Fruit fly (Drosophila melanogaster): ENCODE results near the gene Sgs7.

The Sgs7 gene

DNA sequence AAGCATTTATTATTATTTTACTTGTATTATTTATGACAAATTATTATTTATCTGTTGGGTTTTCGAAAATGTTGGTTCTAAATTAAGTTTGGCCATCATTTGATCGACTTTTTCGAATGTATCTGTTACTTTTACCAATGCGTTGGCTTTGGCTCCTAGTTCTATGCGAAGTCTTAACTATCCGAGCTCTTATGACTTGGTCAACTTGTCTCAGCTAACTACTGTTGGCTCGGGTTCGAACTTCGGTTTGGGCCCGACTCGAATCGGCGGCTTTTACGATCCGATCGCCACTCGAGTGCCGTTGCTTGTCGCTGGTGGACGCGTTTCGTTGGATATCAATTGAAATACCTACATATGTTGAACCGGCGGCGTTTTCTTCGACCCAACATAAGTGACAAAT, 3.7 kb downstream of the Sgs7 start, which contains the start of gene CG7512:
Gene CG7512 (plus strand): TSS at position 301 of the 400 bp plus-strand sequence.
- TF ChIP-seq CG1024 (GFP tag; IDR thresholded peaks at IDR 0.05) (no peak), ato (GFP tag; IDR thresholded peaks at IDR 0.05; ENCODE audit: partially characterized antibody) (no peak), sens (GFP tag) (no peak), chinmo (GFP tag; IDR thresholded peaks at IDR 0.05; ENCODE audit: partially characterized antibody) (0 out of 4 replicates have a peak, but pooled peaks have one; percentile 26), Fer3 (tag; optimal IDR thresholded peaks at IDR 0.05) (no peak), Deaf1 (tag; optimal IDR thresholded peaks at IDR 0.05) (peak; percentile 80), Med (GFP tag) (peak; percentile 15), H15 (GFP tag; IDR thresholded peaks at IDR 0.05) (no peak)

DNA sequence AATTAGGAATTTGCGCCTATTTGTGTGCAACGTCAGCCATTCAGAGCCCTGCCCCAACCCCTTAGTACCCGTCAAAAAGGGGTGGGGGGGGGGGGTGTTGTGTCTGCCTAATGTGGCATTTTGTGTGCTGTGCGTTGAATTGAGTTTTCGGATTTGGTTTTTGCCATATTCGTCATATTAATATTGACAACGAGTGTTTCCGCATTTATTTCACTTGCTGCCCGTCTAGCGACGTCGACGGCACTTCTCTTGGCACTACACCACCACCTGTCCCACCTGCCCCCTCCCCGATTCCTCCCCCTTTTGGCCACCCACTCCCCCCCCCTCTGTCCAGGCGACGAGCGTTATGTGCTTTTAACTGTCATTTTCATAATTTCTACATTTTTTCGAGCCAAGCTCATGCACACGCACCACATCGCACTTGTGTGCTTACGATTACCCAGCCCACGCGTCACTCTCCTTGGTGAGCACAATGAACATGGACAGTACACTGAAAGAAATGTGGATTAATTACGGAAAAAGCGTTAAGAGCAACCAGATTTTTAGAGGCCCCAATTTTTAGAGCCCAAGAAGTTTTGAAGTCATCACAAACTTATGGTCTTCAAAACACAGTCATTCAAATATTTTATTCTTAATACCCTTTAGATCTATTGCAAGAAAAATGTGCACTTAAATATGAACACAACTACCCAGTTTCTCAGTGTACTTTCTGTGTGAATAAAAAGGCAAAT, 5.9 kb downstream of the Sgs7 start:
- TF ChIP-seq unpg (GFP tag; optimal IDR thresholded peaks at IDR 0.05) (peak; percentile 11), dmrt99B (tag; optimal IDR thresholded peaks at IDR 0.05) (peak; percentile 22), tap (tag; optimal IDR thresholded peaks at IDR 0.05) (no peak), phol (tag; optimal IDR thresholded peaks at IDR 0.05) (peak; percentile 13), CG2678 (tag; optimal IDR thresholded peaks at IDR 0.05) (peak; percentile 6), crol (GFP tag; IDR thresholded peaks at IDR 0.05) (peak; percentile 50; the same call in 1 of the 2 replicates), Trl (optimal IDR thresholded peaks at IDR 0.05) (no peak), Trl (GFP tag; optimal IDR thresholded peaks at IDR 0.05) (no peak), hth (optimal IDR thresholded peaks at IDR 0.05) (no peak), Ets65A (GFP tag) (peak; percentile 14), kni (GFP tag; optimal IDR thresholded peaks at IDR 0.05) (peak; percentile 78), CG10979 (tag; optimal IDR thresholded peaks at IDR 0.05) (peak; percentile 13), pita (GFP tag; optimal IDR thresholded peaks at IDR 0.05) (no peak), CG31224 (GFP tag; IDR thresholded peaks at IDR 0.05) (no peak), gem (tag; optimal IDR thresholded peaks at IDR 0.05) (peak; percentile 23), chinmo (GFP tag; IDR thresholded peaks at IDR 0.05; ENCODE audit: partially characterized antibody) (0 out of 4 replicates have a peak, but pooled peaks have one; percentile 41), CG8089 (GFP tag; optimal IDR thresholded peaks at IDR 0.05) (no peak), fd96Cb (tag; optimal IDR thresholded peaks at IDR 0.05) (no peak), CG11504 (tag; optimal IDR thresholded peaks at IDR 0.05) (peak; percentile 12), lmd (GFP tag; IDR thresholded peaks at IDR 0.05) (0 out of 2 replicates have a peak, but pooled peaks have one; percentile 10), zfh1 (GFP tag; IDR thresholded peaks at IDR 0.05) (no peak), tna (GFP tag; IDR thresholded peaks at IDR 0.05; ENCODE audit: partially characterized antibody) (0 out of 2 replicates have a peak, but pooled peaks have one; percentile 27), CG7839 (tag; optimal IDR thresholded peaks at IDR 0.05) (peak; percentile 7), CG7271 (tag; optimal IDR thresholded peaks at IDR 0.05) (no peak), otp (GFP tag; IDR thresholded peaks at IDR 0.05) (0 out of 3 replicates have a peak, but pooled peaks have one; percentile 32), CG6689 (GFP tag; IDR thresholded peaks at IDR 0.05) (0 out of 2 replicates have a peak, but pooled peaks have one; percentile 11), croc (GFP tag; conservative IDR thresholded peaks at IDR 0.05) (no peak)

DNA sequence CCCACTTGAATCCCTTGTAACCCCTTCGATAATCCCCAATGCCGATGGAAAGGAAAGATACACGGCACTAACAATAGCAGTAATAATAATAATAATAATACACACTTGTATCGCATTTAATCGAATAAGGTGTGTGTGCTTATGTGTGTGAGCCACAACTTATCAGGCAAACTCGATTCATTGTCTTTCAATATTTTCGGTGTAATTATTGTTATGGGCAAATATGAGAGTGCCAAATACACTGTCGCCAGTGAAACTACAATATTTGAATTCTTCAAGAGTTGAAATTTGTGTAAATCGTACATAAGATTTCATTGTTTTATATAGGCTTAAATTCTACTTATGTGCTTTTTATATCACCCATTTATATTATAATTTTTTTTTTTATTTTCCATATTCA, 6.6 kb downstream of the Sgs7 start:
- no peak for TF ChIP-seq Doc3 (GFP tag; IDR thresholded peaks at IDR 0.05; ENCODE audit: partially characterized antibody)
- TF ChIP-seq stwl (tag; optimal IDR thresholded peaks at IDR 0.05) = no peak
- no peak for TF ChIP-seq Ptx1 (GFP tag; IDR thresholded peaks at IDR 0.05)
- TF ChIP-seq NC2β (GFP tag; optimal IDR thresholded peaks at IDR 0.05) = no peak
- TF ChIP-seq CG2875 (GFP tag; optimal IDR thresholded peaks at IDR 0.05) = peak; percentile 21
- no peak for TF ChIP-seq CG8765 (GFP tag; IDR thresholded peaks at IDR 0.05)
- TF ChIP-seq CG3838 (GFP tag; optimal IDR thresholded peaks at IDR 0.05) = no peak
- TF ChIP-seq CG10462 (GFP tag; optimal IDR thresholded peaks at IDR 0.05) = no peak
- TF ChIP-seq Dip3 (GFP tag; optimal IDR thresholded peaks at IDR 0.05) = no peak
- no peak for TF ChIP-seq wor (GFP tag; IDR thresholded peaks at IDR 0.05)
- no peak for TF ChIP-seq CG12236 (GFP tag; optimal IDR thresholded peaks at IDR 0.05)
- TF ChIP-seq tll (GFP tag; optimal IDR thresholded peaks at IDR 0.05) = no peak
- no peak for TF ChIP-seq CG10209 (GFP tag; optimal IDR thresholded peaks at IDR 0.05)
- TF ChIP-seq grau (tag; optimal IDR thresholded peaks at IDR 0.05) = no peak
- no peak for TF ChIP-seq Fer3 (tag; optimal IDR thresholded peaks at IDR 0.05)
- TF ChIP-seq CG2712 (tag; optimal IDR thresholded peaks at IDR 0.05) = no peak
